Worm (Caenorhabditis elegans): ENCODE data around the gene F49C12.9.

DNA sequence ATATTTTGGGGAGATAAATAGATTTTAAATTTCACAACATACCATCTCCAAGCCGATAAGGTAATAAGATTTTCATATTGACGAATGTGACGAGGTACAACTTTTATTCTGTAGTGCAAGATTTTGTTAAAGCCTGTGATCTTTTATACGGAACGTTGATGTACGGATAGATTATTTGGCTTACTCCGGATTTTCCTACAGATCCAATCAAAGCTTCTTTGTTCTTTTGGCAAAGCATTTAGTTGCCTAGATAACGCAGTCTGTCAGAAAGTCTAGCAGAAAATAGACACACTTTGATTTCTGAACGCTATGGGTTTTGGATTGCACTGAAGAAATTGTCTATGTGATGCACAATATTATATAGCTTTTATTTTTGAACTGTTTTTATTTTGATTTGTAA, 16.9 kb downstream of the F49C12.9 start, which contains the start of gene F49C12.2:
- no peak for TF ChIP-seq ces-1 (GFP tag; optimal IDR thresholded peaks at IDR 0.05)
- no peak for TF ChIP-seq ztf-11 (tag; optimal IDR thresholded peaks at IDR 0.05)
- TF ChIP-seq ceh-39 (tag; optimal IDR thresholded peaks at IDR 0.05): no peak
- TF ChIP-seq unc-39 (tag; optimal IDR thresholded peaks at IDR 0.05): no peak
- TF ChIP-seq nhr-76 (tag; optimal IDR thresholded peaks at IDR 0.05): no peak
- TF ChIP-seq mab-5 (tag; optimal IDR thresholded peaks at IDR 0.05): no peak
- no peak for TF ChIP-seq elt-1 (tag; optimal IDR thresholded peaks at IDR 0.05; ENCODE audit: borderline replicate concordance, insufficient read depth)
- no peak for TF ChIP-seq lsy-2 (tag; optimal IDR thresholded peaks at IDR 0.05)
- no peak for TF ChIP-seq nhr-237 (tag; optimal IDR thresholded peaks at IDR 0.05)
- TF ChIP-seq elt-3 (tag; optimal IDR thresholded peaks at IDR 0.05): no peak
- no peak for TF ChIP-seq hlh-1 (tag; optimal IDR thresholded peaks at IDR 0.05)
- no peak for TF ChIP-seq snpc-4 (tag; optimal IDR thresholded peaks at IDR 0.05)
